Worm (Caenorhabditis elegans): ENCODE data around the gene pacs-1.

DNA sequence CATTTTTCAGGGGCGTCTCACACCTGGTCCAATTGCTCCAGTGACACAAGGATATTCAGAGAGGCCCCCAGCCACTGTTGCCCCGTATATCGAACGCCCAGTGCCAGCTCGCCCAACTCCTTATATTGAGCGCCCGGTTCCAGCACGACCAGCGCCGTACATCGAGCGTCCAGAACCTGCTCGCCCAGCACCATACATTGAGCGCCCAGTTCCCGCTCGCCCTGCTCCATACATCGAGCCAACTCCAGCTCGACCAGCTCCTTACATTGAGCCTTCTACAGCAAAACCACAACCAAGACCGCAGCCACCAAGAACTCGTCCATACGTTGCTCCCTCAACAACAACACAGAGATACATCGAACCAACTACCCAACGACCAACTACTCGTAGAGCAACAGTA, 5.8 kb upstream of the pacs-1 start:
- TF ChIP-seq dao-5 (tag; optimal IDR thresholded peaks at IDR 0.05) (no peak), W03F9.2 (tag; optimal IDR thresholded peaks at IDR 0.05) (no peak)

Measured in whole organism, L4/young adult.